Fruit fly (Drosophila melanogaster) S2 (cell line): ENCODE data around the gene mAcon1.

Experiments used
- CG8478 ChIP-seq: fragments of >200 bp; optimal IDR thresholded peaks from 2 replicates; lab custom pipeline; 2018
- CTCF ChIP-seq, 2 experiments: fragments of >200 bp; optimal IDR thresholded peaks; 2 replicates each; lab custom pipeline; 2018

- TF ChIP-seq CTCF (optimal IDR thresholded peaks at IDR 0.05; lab: Kevin White, UChicago): peak; percentile 19 to 44
- no peak for TF ChIP-seq CG8478 (lab: Kevin White, UChicago)
Measured at dm6 chr2L:21221114-21221578, 52.8 kb downstream of the mAcon1 start, which contains the start of gene CG8677.
